Worm (Caenorhabditis elegans) whole organism, L3 larva: ENCODE results near the gene cyp-13A11.

ENCODE experiments used
- aly-2 ChIP-seq: fragments of 150-350 bp; optimal IDR thresholded peaks from 2 replicates; lab custom pipeline; 2014; ENCODE audit warnings: missing biosample characterization, missing genetic modification characterization
- ama-1 ChIP-seq: fragments of 150-350 bp; optimal IDR thresholded peaks from 2 replicates; lab custom pipeline; 2018
- ceh-82 ChIP-seq: fragments of 150-350 bp; optimal IDR thresholded peaks from 2 replicates; lab custom pipeline; 2014; ENCODE audit warnings: missing biosample characterization, missing genetic modification characterization
- egl-27 ChIP-seq: sonication (generic microtip); optimal IDR thresholded peaks from 4 replicates; lab custom pipeline; 2017; ENCODE audit warnings: missing biosample characterization, missing genetic modification reagents, missing genetic modification characterization
- elt-2 ChIP-seq: sonication (generic microtip); optimal IDR thresholded peaks from 2 replicates; lab custom pipeline; 2016; ENCODE audit warnings: missing genetic modification reagents, mild to moderate bottlenecking, missing genetic modification characterization, missing compliant biosample characterization
- jun-1 ChIP-seq: fragments of 150-350 bp; optimal IDR thresholded peaks from 2 replicates; lab custom pipeline; 2014; ENCODE audit warnings: missing biosample characterization, missing genetic modification reagents, missing genetic modification characterization
- lin-15B ChIP-seq: fragments of 150-350 bp; optimal IDR thresholded peaks from 2 replicates; lab custom pipeline; 2014; ENCODE audit warnings: missing biosample characterization, missing genetic modification characterization
- nhr-11 ChIP-seq: fragments of 150-350 bp; optimal IDR thresholded peaks from 2 replicates; lab custom pipeline; 2014; ENCODE audit warnings: missing biosample characterization, missing genetic modification characterization
- pha-4 ChIP-seq: fragments of 150-350 bp; optimal IDR thresholded peaks from 2 replicates; lab custom pipeline; 2014; ENCODE audit warnings: missing biosample characterization, missing genetic modification reagents, missing genetic modification characterization
- pqm-1 ChIP-seq: fragments of 150-350 bp; optimal IDR thresholded peaks from 2 replicates; lab custom pipeline; 2017; ENCODE audit warnings: missing biosample characterization, missing genetic modification characterization, inconsistent platforms
- sea-2 ChIP-seq: fragments of 150-350 bp; sonication (generic microtip); optimal IDR thresholded peaks from 4 replicates; lab custom pipeline; 2014; ENCODE audit warnings: missing biosample characterization, missing genetic modification reagents, missing genetic modification characterization
- skn-1 ChIP-seq: fragments of 150-350 bp; optimal IDR thresholded peaks from 2 replicates; lab custom pipeline; 2014; ENCODE audit warnings: missing biosample characterization, missing genetic modification characterization
- snpc-4 ChIP-seq: fragments of 150-350 bp; optimal IDR thresholded peaks from 2 replicates; lab custom pipeline; 2014; ENCODE audit warnings: missing biosample characterization, missing genetic modification characterization
- ztf-11 ChIP-seq: fragments of 150-350 bp; optimal IDR thresholded peaks from 2 replicates; lab custom pipeline; 2014; ENCODE audit warnings: missing biosample characterization, missing genetic modification characterization

- TF ChIP-seq elt-2 (tag; lab: Kevin White, UChicago), result no peak
- TF ChIP-seq ztf-11, result no peak
- TF ChIP-seq sea-2, result no peak
- no peak for TF ChIP-seq ceh-82
- no peak for TF ChIP-seq egl-27 (tag; lab: Kevin White, UChicago)
- no peak for TF ChIP-seq nhr-11 (tag; lab: Kevin White, UChicago)
- no peak for TF ChIP-seq snpc-4
- no peak for TF ChIP-seq ama-1 (lab: Kevin White, UChicago)
- TF ChIP-seq pha-4 (tag; lab: Kevin White, UChicago), result peak; percentile 55
- no peak for TF ChIP-seq lin-15B (tag; lab: Kevin White, UChicago)
- TF ChIP-seq pqm-1 (tag; lab: Kevin White, UChicago), result no peak
- no peak for TF ChIP-seq jun-1 (tag; lab: Kevin White, UChicago)
- TF ChIP-seq skn-1 (tag; lab: Kevin White, UChicago), result no peak
- TF ChIP-seq aly-2 (tag; lab: Kevin White, UChicago), result no peak
Measured at ce11 chrIII:13000457-13000856, 20.3 kb upstream of the cyp-13A11 start, which contains the start of gene ZK1010.8.
